Worm (Caenorhabditis elegans) whole organism, L1 larva: ENCODE data around the gene alfa-1.

ENCODE experiments used
- F16B12.6 ChIP-seq: fragments of 150-350 bp; optimal IDR thresholded peaks from 2 replicates; lab custom pipeline; 2014; ENCODE audit warnings: missing biosample characterization, missing genetic modification characterization
- aha-1 ChIP-seq: fragments of 150-350 bp; optimal IDR thresholded peaks from 2 replicates; lab custom pipeline; 2014; ENCODE audit warnings: missing biosample characterization, missing genetic modification characterization
- alr-1 ChIP-seq: fragments of 200-800 bp; sonication (Bioruptor generic); optimal IDR thresholded peaks from 2 replicates; lab custom pipeline; 2018; ENCODE audit warnings: borderline replicate concordance, mild to moderate bottlenecking, missing genetic modification characterization, missing compliant biosample characterization
- ama-1 ChIP-seq: fragments of 150-350 bp; optimal IDR thresholded peaks from 2 replicates; lab custom pipeline; 2014
- blmp-1 ChIP-seq: fragments of 150-350 bp; optimal IDR thresholded peaks from 2 replicates; lab custom pipeline; 2014; ENCODE audit warnings: missing biosample characterization, missing genetic modification characterization
- ceh-63 ChIP-seq: fragments of 200-800 bp; sonication (Bioruptor generic); optimal IDR thresholded peaks from 2 replicates; lab custom pipeline; 2018; ENCODE audit warnings: mild to moderate bottlenecking, missing genetic modification characterization, missing compliant biosample characterization
- ceh-8 ChIP-seq: fragments of 200-800 bp; sonication (Bioruptor generic); optimal IDR thresholded peaks from 2 replicates; lab custom pipeline; 2018; ENCODE audit warnings: mild to moderate bottlenecking, missing genetic modification characterization, moderate library complexity, missing compliant biosample characterization
- ceh-82 ChIP-seq, 3 experiments: fragments of 150-350 bp in 1 of 3; sonication (generic microtip) in 2 of 3; optimal IDR thresholded peaks; 2 replicates each; lab custom pipeline; 2014 to 2017; ENCODE audit warnings: missing biosample characterization in 3 of 3, missing genetic modification characterization in 3 of 3
- ceh-88 ChIP-seq: fragments of 200-800 bp; sonication (Bioruptor generic); IDR thresholded peaks from 2 replicates; pipeline ENCODE4 v1.3.6; 2022; ENCODE audit warnings: missing genetic modification characterization, missing compliant biosample characterization
- efl-1 ChIP-seq, 4 experiments: fragments of 150-350 bp; optimal IDR thresholded peaks in 3 of 4; peaks in 1 of 4; 1 replicate in 1 of 4; 2 replicates in 3 of 4; lab custom pipeline; 2014; ENCODE audit warnings: missing biosample characterization in 2 of 4, missing genetic modification characterization in 2 of 4, missing genetic modification reagents in 2 of 4
- efl-3 ChIP-seq: fragments of 200-800 bp; sonication (Bioruptor generic); optimal IDR thresholded peaks from 2 replicates; lab custom pipeline; 2018; ENCODE audit warnings: mild to moderate bottlenecking, missing genetic modification characterization, missing compliant biosample characterization
- egl-27 ChIP-seq, 2 experiments: fragments of 150-350 bp in 1 of 2; sonication (generic microtip); optimal IDR thresholded peaks; 3 replicates each; lab custom pipeline; 2017 to 2018; ENCODE audit warnings: missing biosample characterization in 2 of 2, missing genetic modification characterization in 2 of 2, missing genetic modification reagents in 2 of 2
- elt-3 ChIP-seq, 6 experiments: fragments of 150-350 bp in 1 of 6; sonication (generic microtip); optimal IDR thresholded peaks; 2 replicates each; lab custom pipeline; 2017 to 2018; ENCODE audit warnings: missing biosample characterization in 6 of 6, missing genetic modification characterization in 6 of 6, inconsistent platforms in 1 of 6
- ets-5 ChIP-seq: fragments of 200-800 bp; sonication (Bioruptor generic); IDR thresholded peaks from 2 replicates; pipeline ENCODE4 v1.3.6; 2022; ENCODE audit warnings: missing genetic modification characterization, missing compliant biosample characterization
- fkh-10 ChIP-seq: sonication (generic microtip); optimal IDR thresholded peaks from 2 replicates; lab custom pipeline; 2017; ENCODE audit warnings: missing biosample characterization, missing genetic modification reagents, missing genetic modification characterization
- fkh-8 ChIP-seq: sonication (generic microtip); optimal IDR thresholded peaks from 2 replicates; lab custom pipeline; 2016; ENCODE audit warnings: mild to moderate bottlenecking, missing genetic modification characterization, missing compliant biosample characterization
- fos-1 ChIP-seq: fragments of 150-350 bp; optimal IDR thresholded peaks from 2 replicates; lab custom pipeline; 2014; ENCODE audit warnings: missing biosample characterization, missing genetic modification characterization
- hlh-17 ChIP-seq: fragments of 200-800 bp; sonication (Bioruptor generic); optimal IDR thresholded peaks from 2 replicates; lab custom pipeline; 2018; ENCODE audit warnings: missing genetic modification characterization, mild to moderate bottlenecking, missing compliant biosample characterization, moderate library complexity, borderline replicate concordance
- hlh-4 ChIP-seq: sonication (generic microtip); optimal IDR thresholded peaks from 2 replicates; lab custom pipeline; 2016; ENCODE audit warnings: mild to moderate bottlenecking, missing genetic modification characterization, missing compliant biosample characterization
- irx-1 ChIP-seq: sonication (generic microtip); optimal IDR thresholded peaks from 2 replicates; lab custom pipeline; 2016; ENCODE audit warnings: missing genetic modification characterization, missing compliant biosample characterization
- isw-1 ChIP-seq: fragments of 200-800 bp; sonication (Bioruptor generic); IDR thresholded peaks from 2 replicates; pipeline ENCODE4 v1.3.6; 2022; ENCODE audit warnings: missing genetic modification characterization, missing compliant biosample characterization
- lin-13 ChIP-seq: fragments of 150-350 bp; optimal IDR thresholded peaks from 2 replicates; lab custom pipeline; 2014; ENCODE audit warnings: missing biosample characterization, missing genetic modification reagents, missing genetic modification characterization
- lin-35 ChIP-seq, 2 experiments: fragments of 150-350 bp; optimal IDR thresholded peaks; 2 replicates each; lab custom pipeline; 2014; ENCODE audit warnings: missing biosample characterization in 2 of 2, missing genetic modification characterization in 2 of 2, missing genetic modification reagents in 2 of 2
- lin-39 ChIP-seq: fragments of 150-350 bp; optimal IDR thresholded peaks from 2 replicates; lab custom pipeline; 2014; ENCODE audit warnings: missing biosample characterization, missing genetic modification reagents, missing genetic modification characterization
- lir-3 ChIP-seq: sonication (generic microtip); optimal IDR thresholded peaks from 2 replicates; lab custom pipeline; 2016; ENCODE audit warnings: mild to moderate bottlenecking, missing genetic modification characterization, moderate library complexity, missing compliant biosample characterization; ENCODE audit not compliant: poor library complexity
- lsy-2 ChIP-seq, 2 experiments: fragments of 150-350 bp; optimal IDR thresholded peaks; 2 replicates each; lab custom pipeline; 2014; ENCODE audit warnings: missing biosample characterization in 2 of 2, missing genetic modification characterization in 2 of 2
- mep-1 ChIP-seq: fragments of 150-350 bp; optimal IDR thresholded peaks from 2 replicates; lab custom pipeline; 2014; ENCODE audit warnings: missing biosample characterization, missing genetic modification characterization
- nhr-11 ChIP-seq: fragments of 150-350 bp; optimal IDR thresholded peaks from 2 replicates; lab custom pipeline; 2014; ENCODE audit warnings: missing biosample characterization, missing genetic modification characterization
- nhr-20 ChIP-seq: sonication (generic microtip); optimal IDR thresholded peaks from 2 replicates; lab custom pipeline; 2016; ENCODE audit warnings: mild to moderate bottlenecking, missing genetic modification characterization, missing compliant biosample characterization
- nhr-237 ChIP-seq: fragments of 150-350 bp; optimal IDR thresholded peaks from 2 replicates; lab custom pipeline; 2014; ENCODE audit warnings: missing biosample characterization, missing genetic modification characterization
- nhr-28 ChIP-seq: fragments of 150-350 bp; optimal IDR thresholded peaks from 2 replicates; lab custom pipeline; 2014; ENCODE audit warnings: missing biosample characterization, missing genetic modification characterization
- nhr-47 ChIP-seq: sonication (generic microtip); optimal IDR thresholded peaks from 2 replicates; lab custom pipeline; 2016; ENCODE audit warnings: mild to moderate bottlenecking, missing genetic modification characterization, moderate library complexity, missing compliant biosample characterization
- nhr-71 ChIP-seq: sonication (generic microtip); optimal IDR thresholded peaks from 2 replicates; lab custom pipeline; 2016; ENCODE audit warnings: mild to moderate bottlenecking, missing genetic modification characterization, moderate library complexity, missing compliant biosample characterization
- nhr-76 ChIP-seq: sonication (generic microtip); optimal IDR thresholded peaks from 2 replicates; lab custom pipeline; 2017; ENCODE audit warnings: missing biosample characterization, missing genetic modification characterization
- nhr-77 ChIP-seq: fragments of 150-350 bp; optimal IDR thresholded peaks from 2 replicates; lab custom pipeline; 2014; ENCODE audit warnings: missing biosample characterization, missing genetic modification characterization
- nhr-84 ChIP-seq: sonication (generic microtip); optimal IDR thresholded peaks from 2 replicates; lab custom pipeline; 2017; ENCODE audit warnings: missing biosample characterization, missing genetic modification characterization
- nhr-85 ChIP-seq: sonication (generic microtip); peaks from one replicate; lab custom pipeline; 2016; ENCODE audit warnings: missing genetic modification characterization, inconsistent platforms, missing compliant biosample characterization
- nhr-90 ChIP-seq: sonication (generic microtip); optimal IDR thresholded peaks from 2 replicates; lab custom pipeline; 2016; ENCODE audit warnings: mild to moderate bottlenecking, missing genetic modification characterization, missing compliant biosample characterization; ENCODE audit not compliant: poor library complexity
- pag-3 ChIP-seq: sonication (generic microtip); optimal IDR thresholded peaks from 2 replicates; lab custom pipeline; 2017; ENCODE audit warnings: missing genetic modification characterization, mild to moderate bottlenecking, missing compliant biosample characterization, antibody characterized with exemption, borderline replicate concordance; ENCODE audit not compliant: insufficient read depth
- pax-3 ChIP-seq: fragments of 200-800 bp; sonication (Bioruptor generic); optimal IDR thresholded peaks from 2 replicates; lab custom pipeline; 2018; ENCODE audit warnings: mild to moderate bottlenecking, missing genetic modification characterization, moderate library complexity, missing compliant biosample characterization
- pqm-1 ChIP-seq: sonication (generic microtip); optimal IDR thresholded peaks from 3 replicates; lab custom pipeline; 2017; ENCODE audit warnings: missing biosample characterization, missing genetic modification characterization
- rnt-1 ChIP-seq: sonication (generic microtip); optimal IDR thresholded peaks from 2 replicates; lab custom pipeline; 2016; ENCODE audit warnings: mild to moderate bottlenecking, missing genetic modification characterization, moderate library complexity, missing compliant biosample characterization
- sptf-1 ChIP-seq: fragments of 150-350 bp; optimal IDR thresholded peaks from 2 replicates; lab custom pipeline; 2014; ENCODE audit warnings: missing biosample characterization, missing genetic modification characterization
- sup-37 ChIP-seq: fragments of 200-800 bp; sonication (Bioruptor generic); optimal IDR thresholded peaks from 2 replicates; lab custom pipeline; 2018; ENCODE audit warnings: mild to moderate bottlenecking, missing genetic modification characterization, missing compliant biosample characterization
- tlp-1 ChIP-seq: fragments of 150-350 bp; optimal IDR thresholded peaks from 2 replicates; lab custom pipeline; 2014; ENCODE audit warnings: missing biosample characterization, missing genetic modification characterization
- unc-30 ChIP-seq: sonication (generic microtip); optimal IDR thresholded peaks from 2 replicates; lab custom pipeline; 2017; ENCODE audit warnings: missing biosample characterization, missing genetic modification characterization
- unc-86 ChIP-seq: sonication (generic microtip); optimal IDR thresholded peaks from 2 replicates; lab custom pipeline; 2016; ENCODE audit warnings: missing genetic modification characterization, missing compliant biosample characterization
- xbp-1 ChIP-seq: sonication (generic microtip); optimal IDR thresholded peaks from 2 replicates; lab custom pipeline; 2016; ENCODE audit warnings: missing genetic modification characterization, missing compliant biosample characterization
- zag-1 ChIP-seq: fragments of 150-350 bp; optimal IDR thresholded peaks from 2 replicates; lab custom pipeline; 2014; ENCODE audit warnings: missing biosample characterization, missing genetic modification characterization
- ztf-11 ChIP-seq, 2 experiments: sonication (generic microtip); optimal IDR thresholded peaks; 2 replicates each; lab custom pipeline; 2016 to 2017; ENCODE audit warnings: missing genetic modification characterization in 2 of 2, missing biosample characterization in 1 of 2, missing compliant biosample characterization in 1 of 2
- ztf-4 ChIP-seq: fragments of 150-350 bp; optimal IDR thresholded peaks from 2 replicates; lab custom pipeline; 2014; ENCODE audit warnings: missing biosample characterization, missing genetic modification characterization

The alfa-1 gene

ce11 chrII:7670039-7670438, 7.7 kb upstream of the alfa-1 start (continued):
- no peak for TF ChIP-seq blmp-1 (tag; lab: Kevin White, UChicago)
- TF ChIP-seq, all 84 proteins: peak for 0

- TF ChIP-seq egl-27 (tag; optimal IDR thresholded peaks at IDR 0.05; lab: Kevin White, UChicago), result no peak
- TF ChIP-seq ceh-8 (GFP tag; lab: Kevin White, UChicago), result no peak
- TF ChIP-seq sptf-1 (tag; lab: Kevin White, UChicago), result no peak
- no peak for TF ChIP-seq rnt-1 (tag; lab: Kevin White, UChicago)
- no peak for TF ChIP-seq aha-1 (tag; lab: Kevin White, UChicago)
- TF ChIP-seq efl-1 (optimal IDR thresholded peaks at IDR 0.05; lab: Kevin White, UChicago), result peak; percentile 19 to 28
- peak; percentile 10 to 45 for TF ChIP-seq efl-1 (GFP tag; optimal IDR thresholded peaks at IDR 0.05 in 1 of 2; lab: Kevin White, UChicago)
- no peak for TF ChIP-seq nhr-237 (tag; lab: Kevin White, UChicago)
- no peak for TF ChIP-seq pag-3
- no peak for TF ChIP-seq nhr-90
- TF ChIP-seq zag-1 (tag; lab: Kevin White, UChicago), result no peak
- peak; percentile 20 for TF ChIP-seq fkh-10
- TF ChIP-seq lir-3 (tag; lab: Kevin White, UChicago), result no peak
- TF ChIP-seq lin-13 (GFP tag; lab: Kevin White, UChicago), result no peak
- no peak for TF ChIP-seq ztf-11 (tag; optimal IDR thresholded peaks at IDR 0.05; lab: Kevin White, UChicago)
- no peak for TF ChIP-seq irx-1 (tag; lab: Kevin White, UChicago)
- no peak for TF ChIP-seq ceh-88 (GFP tag; lab: Robert Waterston, UW)
- peak in 1 of 3 experiments; percentile 65 for TF ChIP-seq ceh-82 (tag; optimal IDR thresholded peaks at IDR 0.05; lab: Kevin White, UChicago)
- no peak for TF ChIP-seq fos-1
- no peak for TF ChIP-seq nhr-77 (tag; lab: Kevin White, UChicago)
- TF ChIP-seq pax-3 (tag; lab: Kevin White, UChicago), result no peak
- no peak for TF ChIP-seq ets-5 (GFP tag; lab: Robert Waterston, UW)
- TF ChIP-seq ama-1 (lab: Kevin White, UChicago), result no peak
- peak; percentile 62 for TF ChIP-seq mep-1 (tag; lab: Kevin White, UChicago)
- TF ChIP-seq sup-37, result no peak
- peak; percentile 35 for TF ChIP-seq F16B12.6 (tag; lab: Kevin White, UChicago)
- no peak for TF ChIP-seq hlh-4 (tag; lab: Kevin White, UChicago)
- TF ChIP-seq elt-3 (tag; optimal IDR thresholded peaks at IDR 0.05; lab: Kevin White, UChicago), result no peak
- no peak for TF ChIP-seq unc-86 (tag; lab: Kevin White, UChicago)
- no peak for TF ChIP-seq nhr-76
- no peak for TF ChIP-seq nhr-85 (tag; lab: Kevin White, UChicago)
- TF ChIP-seq alr-1 (tag; lab: Kevin White, UChicago), result no peak
- no peak for TF ChIP-seq tlp-1 (tag; lab: Kevin White, UChicago)
- no peak for TF ChIP-seq ztf-4 (tag; lab: Kevin White, UChicago)
- TF ChIP-seq xbp-1 (tag; lab: Kevin White, UChicago), result no peak
- TF ChIP-seq ceh-63 (GFP tag; lab: Kevin White, UChicago), result no peak
- no peak for TF ChIP-seq nhr-28 (tag; lab: Kevin White, UChicago)
- no peak for TF ChIP-seq isw-1 (GFP tag; lab: Robert Waterston, UW)
- TF ChIP-seq lin-35 (GFP tag; optimal IDR thresholded peaks at IDR 0.05; lab: Kevin White, UChicago), result peak; percentile 19 to 43
- TF ChIP-seq pqm-1 (tag; lab: Kevin White, UChicago), result no peak
- peak; percentile 19 for TF ChIP-seq nhr-20
- no peak for TF ChIP-seq efl-3
- TF ChIP-seq fkh-8 (tag; lab: Kevin White, UChicago), result no peak
- TF ChIP-seq nhr-47 (tag; lab: Kevin White, UChicago), result no peak
- peak; percentile 44 for TF ChIP-seq nhr-71 (tag; lab: Kevin White, UChicago)
- TF ChIP-seq unc-30 (tag; lab: Kevin White, UChicago), result no peak
- no peak for TF ChIP-seq lin-39
- no peak for TF ChIP-seq nhr-84 (tag; lab: Kevin White, UChicago)
- peak in 1 of 2 experiments; percentile 65 for TF ChIP-seq lsy-2 (tag; optimal IDR thresholded peaks at IDR 0.05; lab: Kevin White, UChicago)
- TF ChIP-seq hlh-17, result no peak
- no peak for TF ChIP-seq nhr-11 (tag; lab: Kevin White, UChicago)
Measured at ce11 chrII:7669409-7669808, 7.1 kb upstream of the alfa-1 start.
